Worm (Caenorhabditis elegans): Measurements from ENCODE around the gene F13E9.16.

- no peak for TF ChIP-seq nhr-28 (tag; optimal IDR thresholded peaks at IDR 0.05)
- no peak for TF ChIP-seq lin-15B (tag; optimal IDR thresholded peaks at IDR 0.05)
- no peak for TF ChIP-seq unc-62 (GFP tag; optimal IDR thresholded peaks at IDR 0.05)
- no peak for TF ChIP-seq pqm-1 (tag; optimal IDR thresholded peaks at IDR 0.05)
- TF ChIP-seq ama-1 (optimal IDR thresholded peaks at IDR 0.05), result no peak
- no peak for TF ChIP-seq snpc-4 (tag; optimal IDR thresholded peaks at IDR 0.05)
- TF ChIP-seq fkh-10 (GFP tag; optimal IDR thresholded peaks at IDR 0.05), result no peak
- no peak for TF ChIP-seq elt-2 (tag; optimal IDR thresholded peaks at IDR 0.05)
- TF ChIP-seq elt-1 (tag; optimal IDR thresholded peaks at IDR 0.05), result no peak
Measured at ce11 chrIV:10889820-10890462, 2.8 kb upstream of the F13E9.16 start, which contains the start of gene F13E9.15.

Data from whole organism, L3 larva.